Worm (Caenorhabditis elegans) whole organism, late embryonic: ENCODE measurements around the gene W09G12.10.

Experiments
- ahr-1 ChIP-seq: sonication (generic microtip); optimal IDR thresholded peaks from 2 replicates; lab custom pipeline; 2016; ENCODE audit warnings: missing genetic modification characterization, missing compliant biosample characterization
- ceh-22 ChIP-seq: sonication (generic microtip); optimal IDR thresholded peaks from 2 replicates; lab custom pipeline; 2017; ENCODE audit warnings: missing biosample characterization, missing genetic modification characterization
- ceh-9 ChIP-seq: sonication (generic microtip); optimal IDR thresholded peaks from 2 replicates; lab custom pipeline; 2016; ENCODE audit warnings: mild to moderate bottlenecking, missing genetic modification characterization, inconsistent platforms, missing compliant biosample characterization
- elt-4 ChIP-seq: sonication (generic microtip); optimal IDR thresholded peaks from 2 replicates; lab custom pipeline; 2016; ENCODE audit warnings: missing genetic modification characterization, missing compliant biosample characterization
- gmeb-2 ChIP-seq: sonication (generic microtip); optimal IDR thresholded peaks from 2 replicates; lab custom pipeline; 2016; ENCODE audit warnings: missing genetic modification characterization, inconsistent platforms, missing compliant biosample characterization
- pqm-1 ChIP-seq: sonication (generic microtip); optimal IDR thresholded peaks from 2 replicates; lab custom pipeline; 2016; ENCODE audit warnings: missing genetic modification characterization, missing compliant biosample characterization
- ref-2 ChIP-seq: sonication (generic microtip); optimal IDR thresholded peaks from 2 replicates; lab custom pipeline; 2016; ENCODE audit warnings: missing genetic modification characterization, missing compliant biosample characterization

DNA sequence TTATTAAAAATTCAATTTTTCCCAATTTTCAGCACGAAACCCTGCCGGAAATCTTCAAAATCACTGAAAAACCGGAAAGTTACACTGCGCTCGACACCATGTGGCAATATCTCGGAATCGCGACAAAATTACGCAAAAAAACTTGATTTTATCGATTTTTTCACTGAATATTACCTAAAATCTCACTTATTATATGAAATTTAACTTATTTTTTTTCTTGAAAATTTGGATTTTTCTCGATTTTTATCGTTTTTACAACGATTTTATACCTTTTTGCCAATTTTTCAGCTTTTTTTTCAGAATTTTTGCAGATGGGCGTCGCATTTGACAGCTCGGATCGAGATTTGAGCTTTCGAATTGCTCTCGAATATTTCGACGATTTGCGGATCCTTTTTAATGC, 28.3 kb downstream of the W09G12.10 start, which contains the start of gene spl-3:
- TF ChIP-seq ceh-22 (tag; lab: Kevin White, UChicago) (no peak), ref-2 (tag; lab: Kevin White, UChicago) (no peak), ahr-1 (no peak), pqm-1 (no peak), ceh-9 (no peak), elt-4 (tag; lab: Kevin White, UChicago) (no peak), gmeb-2 (tag; lab: Kevin White, UChicago) (no peak)
